Worm (Caenorhabditis elegans) whole organism, dauer: Measurements from ENCODE around the gene abi-1.

Experiments used
- unc-62 ChIP-seq: sonication (generic microtip); optimal IDR thresholded peaks from 2 replicates; lab custom pipeline; 2017; ENCODE audit warnings: missing biosample characterization, missing genetic modification reagents, missing genetic modification characterization

The abi-1 gene

DNA sequence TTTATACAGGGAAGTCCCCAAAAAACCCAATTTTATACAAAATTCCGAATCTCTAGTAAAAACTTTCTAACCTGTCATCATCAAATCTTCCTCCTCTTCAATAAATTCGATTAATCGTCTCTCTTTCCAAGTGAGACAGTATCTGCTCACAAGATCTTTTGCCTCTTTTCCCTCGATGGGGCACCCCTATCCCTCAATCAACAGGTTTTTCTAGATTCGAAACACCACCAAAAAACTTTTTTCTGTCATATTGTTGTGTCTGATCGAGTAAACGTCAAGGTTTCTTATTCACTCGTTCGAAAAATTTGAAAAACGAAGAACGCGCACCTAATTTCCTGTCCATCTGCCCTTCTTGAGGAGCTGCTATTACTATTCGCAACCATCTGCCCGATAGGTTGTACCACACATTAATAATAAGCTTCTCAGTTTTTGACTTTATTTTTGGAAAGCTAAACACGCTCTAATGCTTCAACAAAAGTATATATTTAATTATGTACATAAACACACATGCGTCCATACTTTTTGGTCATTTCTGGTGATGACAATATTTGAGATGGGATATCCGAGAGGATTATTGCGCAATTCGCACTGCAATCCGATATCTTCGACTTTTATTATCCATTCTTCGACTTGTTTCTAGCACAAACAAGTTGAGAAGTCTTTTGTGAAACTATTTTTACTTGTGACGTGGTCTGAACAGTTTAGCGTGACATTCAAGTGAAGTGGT lies 26.7 kb upstream of the abi-1 start:
- TF ChIP-seq unc-62 (GFP tag; lab: Kevin White, UChicago), result no peak

DNA sequence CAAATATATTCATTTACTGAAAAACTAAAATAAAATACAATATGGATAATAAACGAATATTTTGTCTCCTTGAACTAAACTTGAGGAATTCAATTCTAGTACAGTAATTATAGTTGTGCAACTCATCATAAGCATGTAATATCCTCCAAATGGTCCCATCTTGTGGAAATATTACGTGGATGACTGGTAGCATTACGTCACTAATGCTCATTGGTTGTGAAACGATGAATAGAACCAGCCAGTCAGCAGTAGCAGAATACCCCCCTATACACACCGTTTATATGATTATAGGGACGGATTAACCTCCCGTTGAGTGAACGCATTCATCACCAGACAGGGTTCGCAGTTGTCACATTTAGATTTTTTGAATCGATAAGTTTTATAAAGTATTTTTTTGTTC lies 25.8 kb upstream of the abi-1 start:
- no peak for TF ChIP-seq unc-62 (GFP tag; lab: Kevin White, UChicago)

DNA sequence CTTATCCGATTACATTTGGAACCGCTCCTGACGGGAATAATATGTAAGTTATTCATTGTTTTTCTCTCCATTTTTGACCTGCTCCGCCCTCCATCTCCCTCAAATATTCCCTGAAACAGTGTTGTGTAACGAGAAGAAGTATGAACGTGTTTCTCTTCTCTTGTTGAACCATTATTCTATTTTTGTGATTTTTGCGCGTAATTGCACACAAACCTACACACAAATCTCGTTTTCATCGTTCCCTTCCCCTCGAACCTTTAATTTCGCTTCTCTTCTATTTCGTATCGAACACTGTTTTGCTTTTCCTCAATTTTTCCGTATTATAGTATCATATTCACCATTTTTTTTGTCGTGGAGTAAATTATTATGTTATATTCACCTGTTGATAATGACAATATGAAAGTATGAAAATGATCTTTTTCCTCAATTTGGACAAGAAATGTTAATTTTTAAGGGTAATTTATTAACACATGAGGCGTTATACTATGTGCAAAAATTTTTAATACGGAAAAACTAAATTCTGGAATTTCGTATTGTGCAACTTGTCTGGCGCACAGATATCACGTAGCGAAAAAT lies 24.7 kb upstream of the abi-1 start:
- TF ChIP-seq unc-62 (GFP tag; lab: Kevin White, UChicago), result no peak

DNA sequence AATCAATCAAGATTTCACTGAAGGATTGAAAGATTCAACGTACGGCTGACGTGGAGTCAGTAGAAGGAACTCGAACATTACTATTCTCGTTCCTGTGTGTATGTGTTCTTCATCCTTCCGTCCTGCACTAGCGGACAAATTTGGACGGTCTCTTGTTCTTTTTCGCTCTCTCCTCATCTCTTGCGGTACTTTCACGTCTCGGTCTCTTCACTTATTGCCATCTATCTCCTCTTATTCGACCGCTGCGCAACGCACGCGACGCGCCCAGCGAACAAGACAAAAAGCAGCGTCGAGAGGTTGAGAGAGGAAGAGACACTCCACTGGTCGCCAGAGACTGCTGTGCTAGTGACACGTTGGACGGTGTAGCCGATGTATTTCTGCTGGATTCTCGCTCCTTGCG lies 22.9 kb upstream of the abi-1 start:
- no peak for TF ChIP-seq unc-62 (GFP tag; lab: Kevin White, UChicago)

DNA sequence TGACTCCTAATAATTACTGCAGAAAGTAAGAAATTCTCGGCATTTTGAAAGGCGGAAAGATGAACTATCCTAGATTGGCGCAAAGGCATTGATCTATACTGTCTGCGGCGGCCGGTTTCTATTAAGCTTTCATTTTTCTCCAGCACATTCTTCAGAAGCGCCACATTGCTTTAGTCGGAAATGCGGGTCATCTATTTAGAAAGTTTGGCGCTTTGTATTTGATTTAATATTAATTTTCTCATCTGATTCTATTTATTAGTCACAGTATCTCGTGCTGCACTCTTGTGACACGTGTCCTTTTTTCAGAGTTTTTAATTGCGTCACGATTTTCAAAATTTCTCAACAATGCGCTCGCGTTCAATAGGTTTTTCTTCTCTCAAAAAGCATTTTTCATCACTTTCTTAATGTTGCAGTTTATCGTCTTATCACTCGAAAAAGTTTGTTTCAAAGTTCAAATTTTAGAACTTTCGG lies 22.5 kb upstream of the abi-1 start:
- TF ChIP-seq unc-62 (GFP tag; lab: Kevin White, UChicago), result no peak

DNA sequence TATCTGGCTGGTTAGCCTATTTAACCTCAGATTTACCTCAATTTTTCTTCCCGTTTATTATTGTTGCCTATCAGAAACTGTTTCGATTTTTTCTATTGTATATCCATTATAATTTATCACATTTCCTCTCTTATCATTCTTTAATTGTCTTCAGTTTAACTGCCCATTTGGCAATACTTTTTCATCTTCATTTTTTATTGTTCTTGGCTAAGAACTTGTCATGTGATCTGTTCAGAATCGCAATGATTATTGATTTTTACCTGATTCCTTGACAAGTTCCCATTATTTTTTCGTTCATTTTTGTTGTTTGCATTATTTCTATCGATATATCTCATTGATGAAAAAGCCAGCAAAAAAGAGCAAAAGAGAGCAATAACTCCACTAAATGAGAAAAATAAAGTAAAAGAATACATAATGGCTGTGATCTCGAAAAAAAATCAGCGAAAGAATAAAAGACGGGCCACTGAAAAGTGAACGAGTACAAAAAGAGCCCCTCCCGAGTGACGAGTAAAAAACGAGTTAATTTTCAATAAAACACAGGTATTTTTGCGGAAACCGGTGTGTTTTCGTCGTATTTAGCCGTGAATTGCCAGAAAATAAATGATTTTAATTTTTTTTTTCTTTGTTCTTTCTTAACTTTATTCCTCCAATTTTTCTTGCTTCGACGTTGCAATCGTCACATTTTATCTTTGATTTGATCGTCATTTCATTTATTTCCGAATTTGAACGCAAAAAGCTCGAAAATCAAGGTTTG lies 21.9 kb upstream of the abi-1 start, which contains the start of gene arf-1:
arf-1 (plus strand) TSS at position 657 of the 754 bp plus-strand sequence.
- TF ChIP-seq unc-62 (GFP tag; lab: Kevin White, UChicago), result no peak

DNA sequence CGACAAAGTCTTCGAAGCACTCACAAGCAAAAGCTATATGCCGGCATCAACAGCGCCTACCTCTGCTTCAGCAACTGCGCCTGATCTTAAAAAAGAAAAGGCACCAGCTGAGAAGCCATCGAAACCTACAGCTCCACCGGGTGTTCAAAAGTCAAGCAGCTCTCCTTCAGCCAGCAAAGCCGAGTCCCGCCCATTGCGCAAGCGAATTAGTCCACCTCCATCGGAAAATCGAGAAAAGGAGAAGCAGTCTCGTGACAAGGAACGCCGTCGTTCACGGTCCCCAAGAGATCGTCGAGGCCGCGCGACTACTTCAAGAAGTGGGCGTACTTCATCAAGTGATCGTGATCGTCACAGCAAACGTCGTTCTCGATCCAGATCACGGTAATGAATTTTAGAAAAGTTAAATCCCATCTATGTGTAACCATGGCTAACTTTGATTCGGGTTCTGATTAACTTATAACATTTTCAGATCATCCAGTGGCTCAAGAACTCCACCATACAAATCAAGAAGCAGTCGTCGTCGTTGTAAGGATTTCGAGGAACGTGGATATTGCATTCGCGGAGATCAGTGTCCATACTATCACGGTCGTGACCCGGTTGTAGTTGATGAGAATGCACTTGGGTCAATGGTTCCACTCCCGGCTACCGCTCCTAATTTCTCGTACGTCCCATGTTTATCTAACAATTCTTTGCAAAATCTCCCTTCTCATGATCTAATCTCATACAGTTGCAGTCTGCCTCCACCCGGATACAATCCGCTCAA lies 19.5 kb upstream of the abi-1 start:
- no peak for TF ChIP-seq unc-62 (GFP tag; lab: Kevin White, UChicago)

DNA sequence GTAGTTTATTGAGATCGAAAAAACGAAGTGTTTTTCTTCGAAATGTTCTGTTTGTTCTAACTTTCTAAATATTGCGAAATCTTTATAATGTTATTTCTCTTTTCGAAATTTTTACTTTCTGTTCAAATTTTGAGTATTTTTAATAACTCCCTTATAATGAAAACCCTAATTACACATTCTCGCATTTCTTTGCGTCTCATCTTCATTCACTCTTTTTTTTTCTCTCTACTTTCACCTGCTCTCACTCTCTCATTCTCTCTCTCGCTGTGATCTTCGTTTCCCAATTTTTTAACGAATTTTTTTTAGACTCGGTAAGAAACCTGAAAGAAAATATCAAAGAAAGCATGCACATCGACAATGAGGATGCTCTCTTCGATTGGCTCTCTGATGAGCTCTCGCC lies 18.7 kb upstream of the abi-1 start, which contains the start of gene rbm-26:
rbm-26 (plus strand) TSS at position 301 of the 400 bp plus-strand sequence.
- TF ChIP-seq unc-62 (GFP tag; lab: Kevin White, UChicago), result no peak

DNA sequence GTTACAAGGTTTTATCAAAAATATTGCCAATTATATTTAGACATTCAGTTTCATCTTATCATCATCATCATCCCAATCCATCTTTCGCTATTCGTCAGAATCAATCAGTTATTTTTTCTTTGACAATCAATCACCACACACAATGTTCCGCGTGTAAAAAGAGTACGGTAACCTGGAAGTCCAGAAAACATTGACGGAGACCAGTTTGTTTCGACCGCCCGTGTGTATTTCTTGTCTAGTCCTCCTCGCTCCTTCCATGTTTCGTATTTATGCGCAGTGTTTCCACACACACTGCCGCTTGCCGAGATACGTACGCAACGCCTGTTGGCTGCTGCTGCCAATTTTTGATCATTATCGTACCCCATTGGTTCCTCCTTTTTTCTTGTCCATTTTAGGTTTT lies 18.1 kb upstream of the abi-1 start:
- TF ChIP-seq unc-62 (GFP tag; lab: Kevin White, UChicago), result no peak

DNA sequence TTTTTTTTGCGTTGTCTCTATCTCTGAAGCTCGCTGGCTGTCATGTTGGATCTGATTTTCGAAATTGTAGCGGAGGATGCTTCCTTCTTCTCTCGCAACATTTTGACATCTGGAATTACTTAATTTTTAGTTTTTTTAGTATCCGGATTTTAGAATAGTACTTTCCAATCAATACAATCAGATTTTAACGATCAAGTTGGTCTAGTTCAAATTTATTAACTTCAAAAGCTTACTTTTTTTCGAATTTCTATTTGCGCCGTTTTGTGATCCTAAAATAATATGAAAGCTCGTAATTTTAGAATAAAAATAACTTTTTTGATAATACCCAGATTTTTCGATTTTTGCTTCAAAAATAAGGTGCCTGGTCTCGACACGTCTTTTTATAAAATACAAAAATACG lies 17.5 kb upstream of the abi-1 start, which contains the start of gene B0336.12:
B0336.12 (minus strand) TSS at position 101 of the 400 bp plus-strand sequence.
- no peak for TF ChIP-seq unc-62 (GFP tag; lab: Kevin White, UChicago)

DNA sequence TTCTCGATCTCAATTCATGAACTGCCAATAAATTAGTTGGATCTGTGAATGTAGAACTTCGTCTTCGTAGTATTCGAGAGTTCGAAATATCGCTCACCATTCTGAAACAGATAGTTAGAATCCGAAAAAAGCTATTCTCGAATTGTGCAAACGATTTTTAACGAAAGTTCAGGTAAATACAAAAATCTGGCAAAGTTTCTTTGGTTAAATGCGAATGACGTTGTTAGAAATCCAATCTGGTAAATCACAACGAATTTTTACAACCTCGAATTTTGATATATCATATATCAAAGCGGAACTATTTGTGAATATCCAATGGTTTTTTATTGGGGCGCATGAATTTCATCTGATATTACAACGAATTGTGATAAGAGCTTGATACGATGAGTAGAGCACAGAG lies 16.7 kb upstream of the abi-1 start, which contains the start of gene hpo-28:
hpo-28 (minus strand) TSS at position 101 of the 400 bp plus-strand sequence.
- no peak for TF ChIP-seq unc-62 (GFP tag; lab: Kevin White, UChicago)

DNA sequence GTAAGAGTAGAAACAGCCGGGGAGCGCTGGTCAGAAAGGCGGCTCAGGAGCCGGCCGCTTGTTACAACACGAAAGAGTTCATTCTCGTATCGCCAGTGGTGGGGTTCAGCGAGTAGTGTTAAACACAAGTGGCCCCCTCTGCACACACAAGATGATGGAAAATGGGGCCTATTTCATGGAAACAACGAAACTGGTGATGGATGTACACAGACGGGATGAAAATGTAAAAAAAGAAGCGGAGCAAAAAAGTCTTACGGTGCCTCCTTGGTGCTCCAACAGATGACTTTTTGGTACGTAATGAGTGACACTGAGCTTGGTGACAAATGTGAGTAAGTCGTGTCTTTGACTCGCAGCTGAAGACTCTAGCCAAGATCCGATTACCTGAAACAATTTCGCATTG lies 15.5 kb upstream of the abi-1 start:
- TF ChIP-seq unc-62 (GFP tag; lab: Kevin White, UChicago), result no peak

DNA sequence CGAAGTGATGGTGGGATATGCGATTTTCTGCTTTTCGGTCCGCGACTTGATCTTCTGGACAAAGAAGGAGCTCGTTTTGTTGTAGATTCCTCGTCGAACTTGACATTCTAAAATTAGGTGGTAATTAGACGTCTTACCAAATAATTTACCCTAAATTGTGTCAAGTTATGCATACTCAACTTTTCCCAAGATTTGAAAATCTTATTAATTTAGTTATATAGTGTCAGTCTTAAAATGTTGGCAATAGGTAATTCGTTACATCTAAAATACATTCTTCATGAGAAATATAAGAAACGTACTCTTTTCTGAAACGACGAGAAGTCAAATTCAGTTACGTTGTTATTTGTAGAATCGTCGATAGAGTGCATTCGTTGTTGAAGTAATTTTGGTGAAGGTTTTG lies 15.0 kb upstream of the abi-1 start:
- TF ChIP-seq unc-62 (GFP tag; lab: Kevin White, UChicago), result no peak

DNA sequence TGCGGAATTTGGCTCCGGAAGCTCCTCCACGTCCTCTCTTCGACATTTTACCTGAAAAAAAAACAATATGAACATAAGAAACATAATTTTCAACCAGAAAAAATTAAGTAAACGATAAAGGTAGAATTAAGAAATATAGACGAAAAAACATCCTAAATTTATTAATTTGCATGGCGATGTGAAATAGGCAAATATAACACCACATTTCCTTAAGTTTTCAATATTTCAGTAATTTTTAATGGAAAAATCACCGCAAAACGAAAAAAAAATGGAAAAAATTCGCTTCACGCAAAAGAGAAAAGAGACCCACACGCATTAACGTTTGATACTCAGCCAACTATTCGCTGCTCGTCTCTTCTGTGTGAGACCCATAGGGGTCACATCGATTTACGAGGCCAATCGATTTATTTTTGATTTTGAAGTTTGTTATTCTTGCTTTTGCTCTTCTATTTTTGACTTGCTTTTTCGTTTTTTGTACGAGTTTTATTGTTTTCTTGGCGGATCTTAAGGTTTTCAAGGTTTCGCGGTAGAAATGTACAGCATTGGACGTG lies 13.6 kb upstream of the abi-1 start, which contains the start of gene rpl-23:
rpl-23 (minus strand) TSS at position 51 of the 551 bp plus-strand sequence.
- no peak for TF ChIP-seq unc-62 (GFP tag; lab: Kevin White, UChicago)
